Worm (Caenorhabditis elegans) whole organism, L3 larva: Measurements from ENCODE around the gene gtap-1.

Source experiments
- R02D3.7 ChIP-seq: fragments of 150-350 bp; optimal IDR thresholded peaks from 2 replicates; lab custom pipeline; 2014; ENCODE audit warnings: missing biosample characterization, missing genetic modification characterization
- ZK546.5 ChIP-seq: sonication (generic microtip); optimal IDR thresholded peaks from 2 replicates; lab custom pipeline; 2017; ENCODE audit warnings: missing biosample characterization, missing genetic modification characterization
- aly-2 ChIP-seq: fragments of 150-350 bp; optimal IDR thresholded peaks from 2 replicates; lab custom pipeline; 2014; ENCODE audit warnings: missing biosample characterization, missing genetic modification characterization
- ama-1 ChIP-seq: fragments of 150-350 bp; optimal IDR thresholded peaks from 2 replicates; lab custom pipeline; 2018
- ceh-82 ChIP-seq: fragments of 150-350 bp; optimal IDR thresholded peaks from 2 replicates; lab custom pipeline; 2014; ENCODE audit warnings: missing biosample characterization, missing genetic modification characterization
- ceh-9 ChIP-seq: sonication (generic microtip); optimal IDR thresholded peaks from 2 replicates; lab custom pipeline; 2018; ENCODE audit warnings: missing biosample characterization, missing genetic modification characterization
- daf-12 ChIP-seq: fragments of 150-350 bp; optimal IDR thresholded peaks from 2 replicates; lab custom pipeline; 2014; ENCODE audit warnings: missing biosample characterization, missing genetic modification reagents, missing genetic modification characterization
- egl-27 ChIP-seq: sonication (generic microtip); optimal IDR thresholded peaks from 4 replicates; lab custom pipeline; 2017; ENCODE audit warnings: missing biosample characterization, missing genetic modification reagents, missing genetic modification characterization
- egl-5 ChIP-seq: fragments of 150-350 bp; optimal IDR thresholded peaks from 2 replicates; lab custom pipeline; 2017; ENCODE audit warnings: missing biosample characterization, missing genetic modification reagents, missing genetic modification characterization, inconsistent platforms
- elt-1 ChIP-seq: fragments of 150-350 bp; optimal IDR thresholded peaks from 2 replicates; lab custom pipeline; 2014; ENCODE audit warnings: missing biosample characterization, missing genetic modification characterization
- elt-2 ChIP-seq: sonication (generic microtip); optimal IDR thresholded peaks from 2 replicates; lab custom pipeline; 2016; ENCODE audit warnings: missing genetic modification reagents, mild to moderate bottlenecking, missing genetic modification characterization, missing compliant biosample characterization
- elt-3 ChIP-seq, 3 experiments: fragments of 150-350 bp in 1 of 3; sonication (generic microtip) in 2 of 3; optimal IDR thresholded peaks; 2 replicates in 2 of 3; 4 replicates in 1 of 3; lab custom pipeline; 2014 to 2017; ENCODE audit warnings: missing biosample characterization in 3 of 3, missing genetic modification characterization in 3 of 3
- eor-1 ChIP-seq, 2 experiments: fragments of 150-350 bp; optimal IDR thresholded peaks; 2 replicates each; lab custom pipeline; 2014 to 2018; ENCODE audit warnings: missing biosample characterization in 2 of 2, missing genetic modification characterization in 2 of 2
- fkh-2 ChIP-seq: fragments of 150-350 bp; optimal IDR thresholded peaks from 2 replicates; lab custom pipeline; 2014; ENCODE audit warnings: missing biosample characterization, missing genetic modification reagents, missing genetic modification characterization
- hmg-11 ChIP-seq: sonication (generic microtip); optimal IDR thresholded peaks from 2 replicates; lab custom pipeline; 2016; ENCODE audit warnings: missing genetic modification characterization, missing compliant biosample characterization
- jun-1 ChIP-seq: fragments of 150-350 bp; optimal IDR thresholded peaks from 2 replicates; lab custom pipeline; 2014; ENCODE audit warnings: missing biosample characterization, missing genetic modification reagents, missing genetic modification characterization
- lin-39 ChIP-seq: fragments of 150-350 bp; optimal IDR thresholded peaks from 2 replicates; lab custom pipeline; 2018; ENCODE audit warnings: missing biosample characterization, missing genetic modification reagents, missing genetic modification characterization
- lsy-12 ChIP-seq: sonication (generic microtip); optimal IDR thresholded peaks from 2 replicates; lab custom pipeline; 2016; ENCODE audit warnings: mild to moderate bottlenecking, missing genetic modification characterization, missing compliant biosample characterization
- mdl-1 ChIP-seq: fragments of 150-350 bp; optimal IDR thresholded peaks from 2 replicates; lab custom pipeline; 2014; ENCODE audit warnings: missing biosample characterization, missing genetic modification characterization
- mml-1 ChIP-seq: fragments of 150-350 bp; sonication (generic microtip); optimal IDR thresholded peaks from 3 replicates; lab custom pipeline; 2014; ENCODE audit warnings: missing biosample characterization, missing genetic modification characterization
- nhr-12 ChIP-seq: fragments of 150-350 bp; optimal IDR thresholded peaks from 2 replicates; lab custom pipeline; 2014; ENCODE audit warnings: missing biosample characterization, missing genetic modification characterization
- nhr-23 ChIP-seq: fragments of 150-350 bp; optimal IDR thresholded peaks from 2 replicates; lab custom pipeline; 2014; ENCODE audit warnings: missing biosample characterization, missing genetic modification reagents, missing genetic modification characterization
- nhr-237 ChIP-seq: fragments of 150-350 bp; optimal IDR thresholded peaks from 2 replicates; lab custom pipeline; 2014; ENCODE audit warnings: missing biosample characterization, missing genetic modification characterization
- nhr-25 ChIP-seq: sonication (generic microtip); optimal IDR thresholded peaks from 2 replicates; lab custom pipeline; 2017; ENCODE audit warnings: missing biosample characterization, missing genetic modification characterization
- nhr-43 ChIP-seq: sonication (generic microtip); optimal IDR thresholded peaks from 2 replicates; lab custom pipeline; 2016; ENCODE audit warnings: mild to moderate bottlenecking, missing genetic modification characterization, missing compliant biosample characterization; ENCODE audit not compliant: poor library complexity, severe bottlenecking
- nhr-76 ChIP-seq: fragments of 150-350 bp; sonication (generic microtip); optimal IDR thresholded peaks from 5 replicates; lab custom pipeline; 2014; ENCODE audit warnings: missing biosample characterization, missing genetic modification characterization
- pha-4 ChIP-seq: fragments of 150-350 bp; optimal IDR thresholded peaks from 2 replicates; lab custom pipeline; 2014; ENCODE audit warnings: missing biosample characterization, missing genetic modification reagents, missing genetic modification characterization
- pqm-1 ChIP-seq: fragments of 150-350 bp; optimal IDR thresholded peaks from 2 replicates; lab custom pipeline; 2017; ENCODE audit warnings: missing biosample characterization, missing genetic modification characterization, inconsistent platforms
- skn-1 ChIP-seq: fragments of 150-350 bp; optimal IDR thresholded peaks from 2 replicates; lab custom pipeline; 2014; ENCODE audit warnings: missing biosample characterization, missing genetic modification characterization
- snpc-4 ChIP-seq: fragments of 150-350 bp; optimal IDR thresholded peaks from 2 replicates; lab custom pipeline; 2014; ENCODE audit warnings: missing biosample characterization, missing genetic modification characterization
- tbx-2 ChIP-seq: sonication (generic microtip); optimal IDR thresholded peaks from 2 replicates; lab custom pipeline; 2016; ENCODE audit warnings: mild to moderate bottlenecking, missing genetic modification characterization, missing compliant biosample characterization
- unc-39 ChIP-seq: sonication (generic microtip); optimal IDR thresholded peaks from 4 replicates; lab custom pipeline; 2017; ENCODE audit warnings: missing biosample characterization, missing genetic modification characterization
- unc-62 ChIP-seq: fragments of 150-350 bp; sonication (generic microtip); optimal IDR thresholded peaks from 4 replicates; lab custom pipeline; 2014; ENCODE audit warnings: missing biosample characterization, missing genetic modification reagents, missing genetic modification characterization
- zag-1 ChIP-seq: fragments of 150-350 bp; optimal IDR thresholded peaks from 2 replicates; lab custom pipeline; 2014; ENCODE audit warnings: missing biosample characterization, missing genetic modification characterization
- ztf-11 ChIP-seq: fragments of 150-350 bp; optimal IDR thresholded peaks from 2 replicates; lab custom pipeline; 2014; ENCODE audit warnings: missing biosample characterization, missing genetic modification characterization
- ztf-4 ChIP-seq: fragments of 150-350 bp; optimal IDR thresholded peaks from 2 replicates; lab custom pipeline; 2014; ENCODE audit warnings: missing biosample characterization, missing genetic modification characterization

Gene gtap-1

ce11 chrII:5797348-5797977 lies 35.6 kb downstream of the gtap-1 start, which contains the start of the genes msp-63 and msp-142:
Gene msp-63, minus strand, starts transcription at chrII:5797448.
Gene msp-142, plus strand, starts transcription at chrII:5797927.
- TF ChIP-seq nhr-23 (tag; lab: Kevin White, UChicago), result no peak
- no peak for TF ChIP-seq ceh-82 (tag; lab: Kevin White, UChicago)
- TF ChIP-seq elt-2 (tag; lab: Kevin White, UChicago), result no peak
- TF ChIP-seq elt-1 (tag; lab: Kevin White, UChicago), result no peak
- TF ChIP-seq aly-2 (tag; lab: Kevin White, UChicago), result no peak
- no peak for TF ChIP-seq fkh-2 (tag; lab: Kevin White, UChicago)
- no peak for TF ChIP-seq nhr-12 (tag; lab: Kevin White, UChicago)
- TF ChIP-seq ama-1, result no peak
- no peak for TF ChIP-seq lsy-12 (tag; lab: Kevin White, UChicago)

ce11 chrII:5794195-5794594 lies 38.8 kb downstream of the gtap-1 start, which contains the start of gene acdh-8:
Gene acdh-8, plus strand, starts transcription at chrII:5794495.
- no peak for TF ChIP-seq egl-27
- no peak for TF ChIP-seq jun-1 (tag; lab: Kevin White, UChicago)
- TF ChIP-seq unc-39 (tag; lab: Kevin White, UChicago), result no peak
- TF ChIP-seq ztf-4 (tag; lab: Kevin White, UChicago), result no peak
- no peak for TF ChIP-seq fkh-2 (tag; lab: Kevin White, UChicago)
- no peak for TF ChIP-seq eor-1 (tag; optimal IDR thresholded peaks at IDR 0.05; lab: Kevin White, UChicago)
- no peak for TF ChIP-seq snpc-4 (tag; lab: Kevin White, UChicago)
- no peak for TF ChIP-seq mml-1 (tag; lab: Kevin White, UChicago)
- TF ChIP-seq daf-12, result no peak
- TF ChIP-seq elt-3 (tag; optimal IDR thresholded peaks at IDR 0.05; lab: Kevin White, UChicago), result no peak
- TF ChIP-seq elt-2 (tag; lab: Kevin White, UChicago), result no peak
- no peak for TF ChIP-seq elt-1 (tag; lab: Kevin White, UChicago)
- no peak for TF ChIP-seq ZK546.5
- TF ChIP-seq zag-1 (tag; lab: Kevin White, UChicago), result no peak
- TF ChIP-seq nhr-43 (tag; lab: Kevin White, UChicago), result no peak
- no peak for TF ChIP-seq hmg-11 (tag; lab: Kevin White, UChicago)
- no peak for TF ChIP-seq nhr-23 (tag; lab: Kevin White, UChicago)
- TF ChIP-seq pha-4 (tag; lab: Kevin White, UChicago), result no peak
- TF ChIP-seq, all 47 proteins: peak for 0

- TF ChIP-seq nhr-237 (tag; lab: Kevin White, UChicago) (no peak), nhr-76 (tag; lab: Kevin White, UChicago) (no peak), nhr-23 (tag; lab: Kevin White, UChicago) (no peak), pqm-1 (tag; lab: Kevin White, UChicago) (no peak), skn-1 (tag; lab: Kevin White, UChicago) (no peak), nhr-25 (tag; lab: Kevin White, UChicago) (no peak), ztf-11 (tag; lab: Kevin White, UChicago) (no peak), mdl-1 (tag; lab: Kevin White, UChicago) (no peak), ceh-9 (no peak), tbx-2 (tag; lab: Kevin White, UChicago) (no peak), hmg-11 (tag; lab: Kevin White, UChicago) (no peak), unc-62 (no peak), R02D3.7 (no peak), snpc-4 (tag; lab: Kevin White, UChicago) (no peak)
Measured at ce11 chrII:5792490-5792889, 40.5 kb downstream of the gtap-1 start, which contains the start of gene K05F1.14. Gene K05F1.14, minus strand, starts transcription at chrII:5792590.

- TF ChIP-seq lin-39 (tag; lab: Kevin White, UChicago) (peak; percentile 20), nhr-23 (tag; lab: Kevin White, UChicago) (no peak), mml-1 (tag; lab: Kevin White, UChicago) (no peak), R02D3.7 (no peak), elt-2 (tag; lab: Kevin White, UChicago) (no peak), elt-1 (tag; lab: Kevin White, UChicago) (peak; percentile 39), egl-5 (tag; lab: Kevin White, UChicago) (peak; percentile 70), zag-1 (tag; lab: Kevin White, UChicago) (no peak), snpc-4 (tag; lab: Kevin White, UChicago) (no peak)
Measured at ce11 chrII:5790313-5790773, 42.7 kb downstream of the gtap-1 start, which contains the start of gene lect-2. Gene lect-2, plus strand, starts transcription at chrII:5790723.
